Worm (Caenorhabditis elegans): Measurements from ENCODE around the gene atln-2.

atln-2 gene

DNA sequence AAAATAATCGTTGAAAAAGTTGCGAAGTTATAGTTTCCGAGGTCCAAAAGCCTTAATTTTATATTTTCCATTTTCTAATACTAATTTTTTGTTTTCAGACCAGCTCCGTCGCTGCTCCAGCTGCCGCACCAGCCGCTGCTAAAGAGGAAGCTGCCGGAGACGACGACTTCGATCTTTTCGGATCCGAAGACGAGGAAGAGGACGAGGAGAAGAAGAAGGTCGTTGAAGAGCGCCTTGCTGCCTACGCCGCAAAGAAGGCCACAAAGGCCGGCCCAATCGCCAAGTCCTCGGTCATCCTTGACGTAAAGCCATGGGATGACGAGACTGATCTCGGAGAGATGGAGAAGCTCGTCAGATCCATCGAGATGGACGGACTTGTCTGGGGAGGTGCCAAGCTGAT, 57.4 kb downstream of the atln-2 start (continued):
- TF ChIP-seq mcd-1 (GFP tag; IDR thresholded peaks at IDR 0.05) (peak; percentile 34; the same call in 1 of the 2 replicates), Y79H2A.3 (GFP tag; conservative IDR thresholded peaks at IDR 0.05) (no peak), lin-26 (GFP tag; IDR thresholded peaks at IDR 0.05) (peak; percentile 62; the same call in 1 of the 2 replicates), nhr-179 (tag; optimal IDR thresholded peaks at IDR 0.05) (no peak), K11D2.4 (GFP tag; IDR thresholded peaks at IDR 0.05) (no peak)

DNA sequence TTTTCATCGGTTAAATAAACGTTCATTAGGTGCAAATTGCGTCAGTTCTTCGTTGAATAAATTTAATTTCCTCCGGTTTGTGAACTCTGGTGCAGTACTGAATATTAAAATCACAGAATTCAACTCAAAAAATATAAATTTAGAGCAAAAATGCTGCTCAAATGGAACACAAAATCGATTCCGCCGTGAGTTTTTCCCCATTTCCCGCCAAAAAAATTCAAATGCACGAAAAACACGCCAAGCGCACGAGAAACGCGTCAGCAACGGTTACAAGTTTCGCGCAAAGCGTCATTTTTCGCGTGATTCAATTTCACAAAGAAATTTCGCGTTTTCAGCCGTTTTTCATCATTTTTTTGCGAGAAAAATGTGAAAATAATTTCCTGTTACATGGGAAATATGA, 58.1 kb downstream of the atln-2 start, which contains the start of gene hrpu-1:
TSS of gene hrpu-1 (plus strand) at position 140 of the 400 bp plus-strand sequence.
- TF ChIP-seq T07F8.4 (tag; optimal IDR thresholded peaks at IDR 0.05) = no peak
- peak; percentile 84 for TF ChIP-seq attf-5 (GFP tag; optimal IDR thresholded peaks at IDR 0.05)
- peak; percentile 90 for TF ChIP-seq F49E8.2 (tag; optimal IDR thresholded peaks at IDR 0.05; ENCODE audit: insufficient read depth)
- no peak for TF ChIP-seq aptf-3 (GFP tag; IDR thresholded peaks at IDR 0.05)
- TF ChIP-seq hlh-12 (tag; optimal IDR thresholded peaks at IDR 0.05) = no peak
- TF ChIP-seq ama-1 (optimal IDR thresholded peaks at IDR 0.05) = no peak
- TF ChIP-seq ama-1 (GFP tag; optimal IDR thresholded peaks at IDR 0.05) = peak in 1 of 2 experiments; percentile 39
- TF ChIP-seq Y95B8A.8 (GFP tag; IDR thresholded peaks at IDR 0.05) = no peak
- no peak for TF ChIP-seq nhr-179 (tag; optimal IDR thresholded peaks at IDR 0.05)
- TF ChIP-seq mes-4 (tag; optimal IDR thresholded peaks at IDR 0.05) = no peak
- TF ChIP-seq ceh-58 (GFP tag; IDR thresholded peaks at IDR 0.05) = no peak
- 0 out of 2 replicates have a peak, but pooled peaks have one; percentile 25 for TF ChIP-seq egl-44 (GFP tag; IDR thresholded peaks at IDR 0.05)
- no peak for TF ChIP-seq ztf-28 (GFP tag; IDR thresholded peaks at IDR 0.05)
- TF ChIP-seq him-1 (tag; optimal IDR thresholded peaks at IDR 0.05) = peak; percentile 59
- peak; percentile 90 for TF ChIP-seq snpc-3.4 (tag; optimal IDR thresholded peaks at IDR 0.05)
- no peak for TF ChIP-seq B0261.1 (tag; optimal IDR thresholded peaks at IDR 0.05)
- no peak for TF ChIP-seq ztf-25 (GFP tag; IDR thresholded peaks at IDR 0.05)
- peak; percentile 91 for TF ChIP-seq snpc-1.3 (tag; optimal IDR thresholded peaks at IDR 0.05; ENCODE audit: insufficient read depth)
- no peak for TF ChIP-seq chd-7 (tag; optimal IDR thresholded peaks at IDR 0.05)
- TF ChIP-seq bed-1 (GFP tag; IDR thresholded peaks at IDR 0.05) = no peak
- TF ChIP-seq egrh-3 (GFP tag; IDR thresholded peaks at IDR 0.05) = no peak
- no peak for TF ChIP-seq dpff-1 (tag; optimal IDR thresholded peaks at IDR 0.05)
- TF ChIP-seq hsf-1 (GFP tag; IDR thresholded peaks at IDR 0.05) = peak; percentile 71
- TF ChIP-seq aptf-2 (GFP tag; conservative IDR thresholded peaks at IDR 0.05) = no peak
- TF ChIP-seq C06A6.2 (GFP tag; conservative IDR thresholded peaks at IDR 0.05) = no peak
- TF ChIP-seq nhr-120 (GFP tag; IDR thresholded peaks at IDR 0.05) = no peak
- peak; percentile 62 for TF ChIP-seq ZK185.1 (tag; optimal IDR thresholded peaks at IDR 0.05; ENCODE audit: poor library complexity, severe bottlenecking)
- peak; percentile 86 for TF ChIP-seq ekl-4 (GFP tag; IDR thresholded peaks at IDR 0.05)
- TF ChIP-seq Y79H2A.3 (GFP tag; conservative IDR thresholded peaks at IDR 0.05) = 0 out of 2 replicates have a peak, but pooled peaks have one; percentile 38
- 0 out of 2 replicates have a peak, but pooled peaks have one; percentile 19 for TF ChIP-seq C17E4.6 (GFP tag; IDR thresholded peaks at IDR 0.05)
- TF ChIP-seq B0019.2 (GFP tag; conservative IDR thresholded peaks at IDR 0.05) = no peak; the same call in 1 of the 2 replicates
- no peak for TF ChIP-seq rec-8 (tag; optimal IDR thresholded peaks at IDR 0.05)
- TF ChIP-seq nhr-27 (tag; optimal IDR thresholded peaks at IDR 0.05) = no peak
- peak; percentile 96; the same call in 1 of the 2 replicates for TF ChIP-seq cebp-2 (GFP tag; IDR thresholded peaks at IDR 0.05)
- no peak for TF ChIP-seq sdz-38 (tag; optimal IDR thresholded peaks at IDR 0.05)
- peak; percentile 57 for TF ChIP-seq ceh-27 (GFP tag; optimal IDR thresholded peaks at IDR 0.05)
- no peak for TF ChIP-seq tbx-9 (tag; optimal IDR thresholded peaks at IDR 0.05; ENCODE audit: borderline replicate concordance)
- TF ChIP-seq unc-130 (GFP tag; optimal IDR thresholded peaks at IDR 0.05) = peak; percentile 67
- TF ChIP-seq lsl-1 (GFP tag; optimal IDR thresholded peaks at IDR 0.05) = peak; percentile 66
- 0 out of 2 replicates have a peak, but pooled peaks have one; percentile 62 for TF ChIP-seq madf-3 (GFP tag; IDR thresholded peaks at IDR 0.05)
- peak; percentile 84 for TF ChIP-seq tlf-1 (GFP tag; optimal IDR thresholded peaks at IDR 0.05)
- peak; percentile 72 for TF ChIP-seq dpl-1 (GFP tag; optimal IDR thresholded peaks at IDR 0.05)
- TF ChIP-seq lin-35 (GFP tag; optimal IDR thresholded peaks at IDR 0.05) = peak in 2 of 3 experiments; percentile 79 to 93
- TF ChIP-seq ztf-26 (tag; optimal IDR thresholded peaks at IDR 0.05) = peak; percentile 20

Measured in whole organism, young adult.